Fruit fly (Drosophila melanogaster) whole organism, adult: ENCODE measurements around the gene Vha100-2.
A peak's percentile ranks its signal among the peaks of the same experiment; 100 is the strongest.

Source experiments
- CG11617 ChIP-seq: fragments of 200-800 bp; sonication (Bioruptor generic); optimal IDR thresholded peaks from 2 replicates; lab custom pipeline; 2017; ENCODE audit warnings: mild to moderate bottlenecking, missing biosample characterization, missing genetic modification reagents, missing genetic modification characterization
- CG12768 ChIP-seq: fragments of 200-800 bp; sonication (Bioruptor generic); optimal IDR thresholded peaks from 2 replicates; lab custom pipeline; 2017; ENCODE audit warnings: missing biosample characterization, missing genetic modification characterization, mild to moderate bottlenecking, moderate library complexity, missing genetic modification reagents
- CG14711 ChIP-seq: fragments of 200-800 bp; sonication (Bioruptor generic); optimal IDR thresholded peaks from 2 replicates; lab custom pipeline; 2018; ENCODE audit warnings: missing biosample characterization, mild to moderate bottlenecking, missing genetic modification characterization, moderate library complexity
- CG1620 ChIP-seq: fragments of 200-800 bp; sonication (Bioruptor generic); optimal IDR thresholded peaks from 2 replicates; lab custom pipeline; 2016; ENCODE audit warnings: missing biosample characterization, missing genetic modification characterization
- CG33017 ChIP-seq: fragments of 200-800 bp; sonication (Bioruptor generic); optimal IDR thresholded peaks from 2 replicates; lab custom pipeline; 2018; ENCODE audit warnings: missing biosample characterization, mild to moderate bottlenecking, missing genetic modification characterization, moderate library complexity
- CG5204 ChIP-seq: fragments of 200-800 bp; sonication (Bioruptor generic); optimal IDR thresholded peaks from 2 replicates; lab custom pipeline; 2016; ENCODE audit warnings: missing biosample characterization, missing genetic modification characterization
- CG7045 ChIP-seq: fragments of 200-800 bp; sonication (Bioruptor generic); optimal IDR thresholded peaks from 2 replicates; lab custom pipeline; 2017; ENCODE audit warnings: missing biosample characterization, mild to moderate bottlenecking, missing genetic modification characterization
- CG7101 ChIP-seq: fragments of 200-800 bp; sonication (Bioruptor generic); optimal IDR thresholded peaks from 2 replicates; lab custom pipeline; 2018; ENCODE audit warnings: missing biosample characterization, mild to moderate bottlenecking, missing genetic modification characterization, moderate library complexity
- Clk ChIP-seq: fragments of 200-800 bp; sonication (Bioruptor generic); optimal IDR thresholded peaks from 2 replicates; lab custom pipeline; 2017; ENCODE audit warnings: missing biosample characterization, missing genetic modification characterization
- Crg-1 ChIP-seq: fragments of 200-800 bp; sonication (Bioruptor generic); optimal IDR thresholded peaks from 2 replicates; lab custom pipeline; 2016; ENCODE audit warnings: missing biosample characterization, missing genetic modification characterization
- Hr96 ChIP-seq: fragments of 200-800 bp; sonication (Bioruptor generic); optimal IDR thresholded peaks from 2 replicates; lab custom pipeline; 2016; ENCODE audit warnings: missing biosample characterization, missing genetic modification characterization
- Mnt ChIP-seq: fragments of 200-800 bp; sonication (Bioruptor generic); optimal IDR thresholded peaks from 2 replicates; lab custom pipeline; 2016; ENCODE audit warnings: missing biosample characterization, mild to moderate bottlenecking, missing genetic modification characterization
- bab1 ChIP-seq: fragments of 200-800 bp; sonication (Bioruptor generic); optimal IDR thresholded peaks from 3 replicates; lab custom pipeline; 2019; ENCODE audit warnings: missing biosample characterization, mild to moderate bottlenecking, missing genetic modification characterization, moderate library complexity
- cic ChIP-seq: fragments of 200-800 bp; sonication (Bioruptor generic); optimal IDR thresholded peaks from 2 replicates; lab custom pipeline; 2017; ENCODE audit warnings: missing biosample characterization, mild to moderate bottlenecking, missing genetic modification characterization, moderate library complexity
- cnc ChIP-seq, 2 experiments: fragments of >200 bp; optimal IDR thresholded peaks; 2 replicates each; lab custom pipeline; 2017
- kay ChIP-seq: fragments of 200-800 bp; sonication (Bioruptor generic); peaks from one replicate; lab custom pipeline; 2016; ENCODE audit warnings: missing biosample characterization, missing genetic modification characterization, borderline replicate concordance
- ovo ChIP-seq: fragments of 200-800 bp; sonication (Bioruptor generic); optimal IDR thresholded peaks from 2 replicates; lab custom pipeline; 2016; ENCODE audit warnings: missing biosample characterization, missing genetic modification characterization
- pad ChIP-seq: fragments of 200-800 bp; sonication (Bioruptor generic); optimal IDR thresholded peaks from 3 replicates; lab custom pipeline; 2017; ENCODE audit warnings: missing biosample characterization, missing genetic modification characterization, mild to moderate bottlenecking, moderate library complexity, missing genetic modification reagents
- tj ChIP-seq: fragments of 200-800 bp; sonication (Bioruptor generic); optimal IDR thresholded peaks from 3 replicates; lab custom pipeline; 2017; ENCODE audit warnings: missing biosample characterization, mild to moderate bottlenecking, missing genetic modification characterization, moderate library complexity
- toe ChIP-seq: fragments of 200-800 bp; sonication (Bioruptor generic); optimal IDR thresholded peaks from 2 replicates; lab custom pipeline; 2016; ENCODE audit warnings: missing biosample characterization, missing genetic modification characterization

Vha100-2 gene

dm6 chr3R:18438827-18439717, 40.1 kb upstream of the Vha100-2 start:
- no peak for TF ChIP-seq CG7045 (GFP tag; lab: Kevin White, UChicago)
- TF ChIP-seq CG5204 (GFP tag; lab: Kevin White, UChicago), result no peak
- TF ChIP-seq pad (GFP tag; lab: Kevin White, UChicago), result peak; percentile 15
- peak; percentile 13 for TF ChIP-seq CG1620 (GFP tag; lab: Kevin White, UChicago)
- TF ChIP-seq toe (GFP tag; lab: Kevin White, UChicago), result peak; percentile 27
- peak; percentile 7 for TF ChIP-seq CG7101
- no peak for TF ChIP-seq bab1
- no peak for TF ChIP-seq Clk
- peak; percentile 24 for TF ChIP-seq Mnt
- TF ChIP-seq CG33017 (tag; lab: Kevin White, UChicago), result no peak
- no peak for TF ChIP-seq Crg-1 (GFP tag; lab: Kevin White, UChicago)
- TF ChIP-seq cnc (optimal IDR thresholded peaks at IDR 0.05; lab: Kevin White, UChicago), result no peak
- TF ChIP-seq Hr96 (GFP tag; lab: Kevin White, UChicago), result peak; percentile 45
- no peak for TF ChIP-seq CG12768 (GFP tag; lab: Kevin White, UChicago)
- TF ChIP-seq tj (GFP tag; lab: Kevin White, UChicago), result no peak
- no peak for TF ChIP-seq CG11617
- peak; percentile 59 for TF ChIP-seq cic
- peak; percentile 42 for TF ChIP-seq ovo (GFP tag; lab: Kevin White, UChicago)
- no peak for TF ChIP-seq kay (GFP tag; lab: Kevin White, UChicago)
- no peak for TF ChIP-seq CG14711 (tag; lab: Kevin White, UChicago)

- TF ChIP-seq tj (GFP tag; lab: Kevin White, UChicago) (peak; percentile 92), CG5204 (GFP tag; lab: Kevin White, UChicago) (peak; percentile 71), CG14711 (tag; lab: Kevin White, UChicago) (peak; percentile 69), cnc (optimal IDR thresholded peaks at IDR 0.05; lab: Kevin White, UChicago) (peak in 1 of 2 experiments; percentile 23), CG33017 (tag; lab: Kevin White, UChicago) (peak; percentile 57), Hr96 (GFP tag; lab: Kevin White, UChicago) (peak; percentile 62), CG7045 (GFP tag; lab: Kevin White, UChicago) (peak; percentile 92), CG7101 (peak; percentile 87), Crg-1 (GFP tag; lab: Kevin White, UChicago) (peak; percentile 83), Mnt (peak; percentile 70), cic (peak; percentile 70), Clk (peak; percentile 91), pad (GFP tag; lab: Kevin White, UChicago) (peak; percentile 59), toe (GFP tag; lab: Kevin White, UChicago) (peak; percentile 64), bab1 (no peak), CG12768 (GFP tag; lab: Kevin White, UChicago) (peak; percentile 84), kay (GFP tag; lab: Kevin White, UChicago) (no peak), CG1620 (GFP tag; lab: Kevin White, UChicago) (peak; percentile 78), ovo (GFP tag; lab: Kevin White, UChicago) (peak; percentile 92), CG11617 (peak; percentile 80)
These were observed 39.3 kb upstream of the Vha100-2 start for dm6 chr3R:18438181-18438826.

- TF ChIP-seq CG1620 (GFP tag; lab: Kevin White, UChicago) (no peak), tj (GFP tag; lab: Kevin White, UChicago) (peak; percentile 94), pad (GFP tag; lab: Kevin White, UChicago) (peak; percentile 29), Crg-1 (GFP tag; lab: Kevin White, UChicago) (no peak), CG11617 (peak; percentile 78), ovo (GFP tag; lab: Kevin White, UChicago) (no peak), cic (peak; percentile 76), cnc (optimal IDR thresholded peaks at IDR 0.05; lab: Kevin White, UChicago) (no peak), Hr96 (GFP tag; lab: Kevin White, UChicago) (peak; percentile 37), Clk (no peak), toe (GFP tag; lab: Kevin White, UChicago) (peak; percentile 46), bab1 (peak; percentile 8), Mnt (peak; percentile 47), CG7101 (peak; percentile 60), CG14711 (tag; lab: Kevin White, UChicago) (peak; percentile 78), kay (GFP tag; lab: Kevin White, UChicago) (no peak), CG33017 (tag; lab: Kevin White, UChicago) (peak; percentile 50), CG12768 (GFP tag; lab: Kevin White, UChicago) (peak; percentile 81), CG5204 (GFP tag; lab: Kevin White, UChicago) (peak; percentile 72), CG7045 (GFP tag; lab: Kevin White, UChicago) (peak; percentile 68)
These were observed 37.8 kb upstream of the Vha100-2 start for dm6 chr3R:18436550-18437362.

- TF ChIP-seq ovo (GFP tag; lab: Kevin White, UChicago), result no peak
- TF ChIP-seq pad (GFP tag; lab: Kevin White, UChicago), result no peak
These were observed 33.9 kb upstream of the Vha100-2 start for dm6 chr3R:18432905-18433304.
